Worm (Caenorhabditis elegans) whole organism, young adult: Measurements from ENCODE around the gene math-34.

Source experiments
- D2030.7 ChIP-seq: fragments of 200-800 bp; sonication (Bioruptor generic); IDR thresholded peaks from 2 replicates; pipeline ENCODE4 v1.3.6; 2022; ENCODE audit warnings: missing genetic modification reagents, missing genetic modification characterization, missing compliant biosample characterization
- F22D6.2 ChIP-seq: sonication (generic microtip); optimal IDR thresholded peaks from 2 replicates; lab custom pipeline; 2016; ENCODE audit warnings: mild to moderate bottlenecking, missing genetic modification characterization, missing compliant biosample characterization
- F52B5.7 ChIP-seq: sonication (generic microtip); optimal IDR thresholded peaks from 2 replicates; lab custom pipeline; 2016; ENCODE audit warnings: mild to moderate bottlenecking, missing genetic modification characterization, missing compliant biosample characterization
- ama-1 ChIP-seq, 3 experiments: fragments of 150-350 bp in 1 of 3; sonication (generic microtip) in 2 of 3; optimal IDR thresholded peaks; 2 replicates each; lab custom pipeline; 2014 to 2018; ENCODE audit warnings: missing biosample characterization in 2 of 3, missing genetic modification characterization in 2 of 3, missing genetic modification reagents in 2 of 3
- attf-5 ChIP-seq: fragments of 200-800 bp; sonication (Bioruptor generic); optimal IDR thresholded peaks from 2 replicates; lab custom pipeline; 2018; ENCODE audit warnings: mild to moderate bottlenecking, missing genetic modification characterization, missing compliant biosample characterization
- bed-1 ChIP-seq: fragments of 200-800 bp; sonication (Bioruptor generic); IDR thresholded peaks from 2 replicates; pipeline ENCODE4 v1.3.6; 2022; ENCODE audit warnings: missing genetic modification reagents, missing genetic modification characterization, missing compliant biosample characterization
- him-1 ChIP-seq: sonication (generic microtip); optimal IDR thresholded peaks from 2 replicates; lab custom pipeline; 2016; ENCODE audit warnings: missing genotype, missing genetic modification reagents, missing genetic modification characterization, missing compliant biosample characterization
- nfya-1 ChIP-seq: sonication (generic microtip); optimal IDR thresholded peaks from 2 replicates; lab custom pipeline; 2017; ENCODE audit warnings: antibody characterized with exemption, missing compliant biosample characterization, missing genetic modification characterization, borderline replicate concordance; ENCODE audit not compliant: insufficient read depth
- snpc-4 ChIP-seq, 5 experiments: fragments of 150-350 bp in 1 of 5; sonication (generic microtip) in 4 of 5; optimal IDR thresholded peaks; 2 replicates each; lab custom pipeline; 2014 to 2018; ENCODE audit warnings: missing genetic modification characterization in 5 of 5, missing biosample characterization in 3 of 5, antibody characterized with exemption in 2 of 5, mild to moderate bottlenecking in 2 of 5, missing compliant biosample characterization in 2 of 5, missing genotype in 2 of 5, moderate library complexity in 2 of 5, missing genetic modification reagents in 1 of 5
- tbx-9 ChIP-seq: sonication (generic microtip); optimal IDR thresholded peaks from 2 replicates; lab custom pipeline; 2016; ENCODE audit warnings: borderline replicate concordance, missing genetic modification characterization, inconsistent platforms, missing compliant biosample characterization
- ztf-26 ChIP-seq: sonication (generic microtip); optimal IDR thresholded peaks from 2 replicates; lab custom pipeline; 2017; ENCODE audit warnings: missing genetic modification characterization, missing compliant biosample characterization

DNA sequence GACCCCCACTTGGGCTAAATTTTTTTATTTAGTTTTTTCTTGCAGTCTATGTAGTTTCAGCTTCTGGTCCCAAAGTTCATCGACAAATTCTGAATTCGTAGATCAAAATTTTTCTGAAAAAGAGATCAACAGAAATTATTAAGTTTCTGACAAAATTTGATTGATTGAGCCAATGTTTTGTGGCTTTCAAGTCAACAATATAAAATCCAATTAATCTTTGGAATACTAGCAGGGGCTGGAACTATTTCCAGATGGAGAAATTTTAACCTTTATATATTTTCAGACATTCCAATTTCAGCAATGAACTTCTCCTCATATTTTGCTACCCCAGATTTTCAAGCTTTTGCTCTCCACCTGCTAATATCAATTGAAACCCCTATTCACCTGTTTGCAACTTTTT, 45.9 kb upstream of the math-34 start, which contains the start of gene srh-274:
- TF ChIP-seq nfya-1 (no peak), tbx-9 (tag; lab: Kevin White, UChicago) (no peak), ama-1 (optimal IDR thresholded peaks at IDR 0.05; lab: Kevin White, UChicago) (no peak), ama-1 (GFP tag; optimal IDR thresholded peaks at IDR 0.05; lab: Kevin White, UChicago) (no peak), ztf-26 (tag; lab: Kevin White, UChicago) (no peak), bed-1 (no peak), F52B5.7 (tag; lab: Kevin White, UChicago) (no peak), him-1 (no peak), snpc-4 (GFP tag; optimal IDR thresholded peaks at IDR 0.05; lab: Kevin White, UChicago) (no peak), snpc-4 (tag; optimal IDR thresholded peaks at IDR 0.05; lab: Kevin White, UChicago) (no peak), attf-5 (no peak), D2030.7 (no peak), F22D6.2 (tag; lab: Kevin White, UChicago) (no peak)
